Fruit fly (Drosophila melanogaster): ENCODE measurements around the gene Rtnl1.

The Rtnl1 gene

DNA sequence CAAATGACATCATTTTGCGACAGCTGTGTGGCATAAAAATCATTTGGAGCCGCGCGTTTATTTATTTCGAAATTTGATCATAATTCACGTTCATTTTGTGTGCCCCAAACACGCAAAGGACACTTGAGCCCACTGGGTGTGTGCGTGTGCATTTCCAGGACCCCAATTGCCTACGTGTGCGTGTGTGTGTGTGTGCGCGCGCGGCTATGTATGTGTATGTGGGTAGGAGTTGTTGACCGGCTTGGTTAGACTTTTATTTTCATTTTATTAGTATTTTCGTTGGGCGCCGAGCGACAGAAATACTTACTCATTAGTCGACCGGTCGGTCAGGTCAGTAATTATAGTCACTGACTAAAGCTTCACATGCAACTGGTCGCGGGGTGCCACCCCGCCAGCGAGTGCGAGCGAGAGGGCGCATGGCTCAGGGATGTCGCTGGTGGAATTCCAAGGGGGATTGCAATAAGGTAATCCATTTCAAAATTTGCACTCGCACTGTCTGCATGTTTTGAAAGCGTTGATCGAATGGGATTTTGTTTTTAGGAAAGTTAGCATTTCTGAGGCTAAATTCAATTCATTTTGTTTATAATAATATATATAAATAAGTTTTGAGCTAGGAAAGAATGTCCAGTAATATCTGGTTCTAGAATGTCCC, 34.1 kb upstream of the Rtnl1 start:
- TF ChIP-seq psq (optimal IDR thresholded peaks at IDR 0.05) (no peak), usp (GFP tag; optimal IDR thresholded peaks at IDR 0.05) (no peak), CG8478 (optimal IDR thresholded peaks at IDR 0.05) (no peak), Dll (optimal IDR thresholded peaks at IDR 0.05) (no peak), pan (optimal IDR thresholded peaks at IDR 0.05) (no peak), EcR (GFP tag; optimal IDR thresholded peaks at IDR 0.05) (no peak)

DNA sequence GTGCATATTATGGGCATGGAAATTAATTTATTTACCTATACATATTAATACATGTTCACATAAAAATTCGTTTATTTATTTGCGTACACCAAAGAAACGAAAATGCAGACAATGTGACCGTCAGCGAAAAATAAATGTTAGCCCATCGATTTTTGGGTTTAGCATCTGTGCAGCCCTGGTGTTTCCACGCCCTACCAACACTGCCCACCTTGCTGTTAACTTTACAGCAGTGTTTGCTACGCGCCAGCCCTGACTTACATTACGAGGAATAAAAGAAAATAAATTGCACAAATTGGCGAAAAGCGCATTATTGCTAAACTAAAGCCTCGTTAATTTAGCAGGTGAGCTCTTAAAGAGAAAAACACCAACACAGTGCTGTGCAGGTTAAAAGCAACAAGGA, 33.5 kb upstream of the Rtnl1 start, which contains the start of the genes CG33995, CG44000 and CG44001:
Gene CG33995 (plus strand): TSS at position 228 of the 400 bp plus-strand sequence.
Gene CG44000 (plus strand): TSS at position 228 of the 400 bp plus-strand sequence.
Gene CG44001 (plus strand): TSS at position 228 of the 400 bp plus-strand sequence.
- no peak for TF ChIP-seq Dll (optimal IDR thresholded peaks at IDR 0.05)
- TF ChIP-seq psq (optimal IDR thresholded peaks at IDR 0.05), result no peak
- no peak for TF ChIP-seq pan (optimal IDR thresholded peaks at IDR 0.05)
- TF ChIP-seq EcR (GFP tag; optimal IDR thresholded peaks at IDR 0.05), result no peak
- no peak for TF ChIP-seq CG8478 (optimal IDR thresholded peaks at IDR 0.05)
- TF ChIP-seq usp (GFP tag; optimal IDR thresholded peaks at IDR 0.05), result no peak

dm6 chr2L:5042076-5042475, 32.6 kb upstream of the Rtnl1 start:
- TF ChIP-seq usp (GFP tag; optimal IDR thresholded peaks at IDR 0.05) (no peak), CG8478 (optimal IDR thresholded peaks at IDR 0.05) (no peak), EcR (GFP tag; optimal IDR thresholded peaks at IDR 0.05) (no peak), Dll (optimal IDR thresholded peaks at IDR 0.05) (no peak), psq (optimal IDR thresholded peaks at IDR 0.05) (no peak), pan (optimal IDR thresholded peaks at IDR 0.05) (no peak)

- TF ChIP-seq psq (optimal IDR thresholded peaks at IDR 0.05) (no peak), usp (GFP tag; optimal IDR thresholded peaks at IDR 0.05) (no peak), Dll (optimal IDR thresholded peaks at IDR 0.05) (no peak), pan (optimal IDR thresholded peaks at IDR 0.05) (no peak), CG8478 (optimal IDR thresholded peaks at IDR 0.05) (no peak), EcR (GFP tag; optimal IDR thresholded peaks at IDR 0.05) (no peak)
These were observed 27.9 kb upstream of the Rtnl1 start, which contains the start of the genes CG14042 and SP555 for dm6 chr2L:5037402-5037860. TSS of gene CG14042 (plus strand) at chr2L:5037709. TSS of gene SP555 (plus strand) at chr2L:5037709.

DNA sequence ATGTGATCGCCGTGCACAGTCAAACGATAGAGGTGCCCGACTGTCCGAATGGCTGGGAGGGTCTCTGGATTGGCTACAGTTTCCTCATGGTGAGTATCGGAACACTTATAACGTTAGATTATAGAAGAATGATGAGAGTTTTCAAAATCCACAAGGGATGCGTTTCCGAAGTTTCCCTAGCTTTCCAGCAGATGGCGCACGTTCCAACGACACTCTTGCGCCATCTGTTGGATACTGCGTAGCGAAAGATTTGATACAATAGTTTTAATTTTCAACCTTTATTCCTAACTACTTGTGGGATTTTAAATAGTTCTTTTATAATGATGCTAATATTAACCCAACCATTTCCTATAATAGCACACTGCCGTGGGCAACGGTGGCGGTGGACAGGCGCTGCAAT, 26.6 kb upstream of the Rtnl1 start:
- TF ChIP-seq usp (GFP tag; optimal IDR thresholded peaks at IDR 0.05) (no peak), EcR (GFP tag; optimal IDR thresholded peaks at IDR 0.05) (no peak), psq (optimal IDR thresholded peaks at IDR 0.05) (no peak), Dll (optimal IDR thresholded peaks at IDR 0.05) (no peak), CG8478 (optimal IDR thresholded peaks at IDR 0.05) (no peak), pan (optimal IDR thresholded peaks at IDR 0.05) (no peak)

- TF ChIP-seq psq (optimal IDR thresholded peaks at IDR 0.05), result no peak
These were observed 22.4 kb upstream of the Rtnl1 start for dm6 chr2L:5031886-5032285.

dm6 chr2L:5031399-5031798, 21.9 kb upstream of the Rtnl1 start:
- no peak for TF ChIP-seq EcR (GFP tag; optimal IDR thresholded peaks at IDR 0.05)
- no peak for TF ChIP-seq Dll (optimal IDR thresholded peaks at IDR 0.05)
- no peak for TF ChIP-seq psq (optimal IDR thresholded peaks at IDR 0.05)
- TF ChIP-seq CG8478 (optimal IDR thresholded peaks at IDR 0.05), result no peak
- no peak for TF ChIP-seq pan (optimal IDR thresholded peaks at IDR 0.05)
- TF ChIP-seq usp (GFP tag; optimal IDR thresholded peaks at IDR 0.05), result no peak

DNA sequence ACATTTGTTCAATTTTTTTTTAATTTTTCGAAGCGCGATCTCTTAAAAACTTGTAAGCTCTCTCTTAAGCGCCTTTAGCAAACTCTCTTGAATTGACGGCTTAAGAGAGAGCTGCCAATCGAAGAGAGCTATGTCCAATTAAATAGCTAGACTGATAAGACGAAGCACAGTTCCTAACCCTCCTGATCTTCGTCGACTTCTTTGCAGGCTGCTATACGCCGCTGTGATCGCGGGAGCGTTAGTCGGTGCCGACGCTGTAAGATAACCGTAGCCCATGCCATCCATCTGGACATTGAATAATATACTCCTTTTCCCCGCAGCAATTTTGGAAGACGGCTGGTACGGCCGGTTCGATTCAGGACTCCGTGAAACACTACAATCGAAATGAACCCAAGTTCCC, 21.0 kb upstream of the Rtnl1 start:
- TF ChIP-seq EcR (GFP tag; optimal IDR thresholded peaks at IDR 0.05) (no peak), psq (optimal IDR thresholded peaks at IDR 0.05) (no peak), CG8478 (optimal IDR thresholded peaks at IDR 0.05) (no peak), usp (GFP tag; optimal IDR thresholded peaks at IDR 0.05) (no peak), pan (optimal IDR thresholded peaks at IDR 0.05) (no peak), Dll (optimal IDR thresholded peaks at IDR 0.05) (no peak)

DNA sequence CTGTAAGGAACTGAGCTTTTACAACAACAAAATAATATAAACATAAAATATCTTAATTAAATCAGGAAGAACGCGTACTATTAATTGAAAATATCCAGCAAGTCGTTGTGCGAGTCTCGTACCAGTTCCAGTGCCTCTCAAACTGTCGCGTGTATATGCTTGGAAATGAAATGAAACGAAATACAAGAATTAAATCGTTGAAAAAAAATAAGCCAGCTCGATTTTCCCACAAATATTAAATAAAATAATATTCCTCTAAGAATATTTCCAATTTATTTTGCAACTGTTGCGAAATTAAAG, 20.2 kb upstream of the Rtnl1 start:
- TF ChIP-seq usp (GFP tag; optimal IDR thresholded peaks at IDR 0.05) (no peak), EcR (GFP tag; optimal IDR thresholded peaks at IDR 0.05) (no peak), psq (optimal IDR thresholded peaks at IDR 0.05) (no peak), CG8478 (optimal IDR thresholded peaks at IDR 0.05) (no peak), pan (optimal IDR thresholded peaks at IDR 0.05) (no peak), Dll (optimal IDR thresholded peaks at IDR 0.05) (no peak)

dm6 chr2L:5029049-5029808, 19.7 kb upstream of the Rtnl1 start, which contains the start of gene Col4a1:
TSS of gene Col4a1 (plus strand) at chr2L:5029609.
- no peak for TF ChIP-seq usp (GFP tag; optimal IDR thresholded peaks at IDR 0.05)
- TF ChIP-seq EcR (GFP tag; optimal IDR thresholded peaks at IDR 0.05), result no peak
- no peak for TF ChIP-seq Dll (optimal IDR thresholded peaks at IDR 0.05)
- TF ChIP-seq psq (optimal IDR thresholded peaks at IDR 0.05), result no peak
- TF ChIP-seq CG8478 (optimal IDR thresholded peaks at IDR 0.05), result no peak

dm6 chr2L:5028091-5028490, 18.6 kb upstream of the Rtnl1 start, which contains the start of gene vkg:
TSS of gene vkg (minus strand) at chr2L:5028191.
- TF ChIP-seq psq (optimal IDR thresholded peaks at IDR 0.05) (no peak), Dll (optimal IDR thresholded peaks at IDR 0.05) (no peak), CG8478 (optimal IDR thresholded peaks at IDR 0.05) (no peak), usp (GFP tag; optimal IDR thresholded peaks at IDR 0.05) (no peak), EcR (GFP tag; optimal IDR thresholded peaks at IDR 0.05) (no peak), pan (optimal IDR thresholded peaks at IDR 0.05) (no peak)
